Worm (Caenorhabditis elegans) whole organism, young adult: ENCODE data around the gene nspd-7.
A peak's percentile ranks its signal among the peaks of the same experiment; 100 is the strongest.

Experiments used
- B0035.1 ChIP-seq: sonication (generic microtip); optimal IDR thresholded peaks from 2 replicates; lab custom pipeline; 2016; ENCODE audit warnings: missing genetic modification characterization, mild to moderate bottlenecking, missing compliant biosample characterization, missing genotype, missing genetic modification reagents
- F10E7.11 ChIP-seq: sonication (generic microtip); optimal IDR thresholded peaks from 2 replicates; lab custom pipeline; 2017; ENCODE audit warnings: mild to moderate bottlenecking, missing genetic modification characterization, moderate library complexity, missing compliant biosample characterization
- F22D6.2 ChIP-seq: sonication (generic microtip); optimal IDR thresholded peaks from 2 replicates; lab custom pipeline; 2016; ENCODE audit warnings: mild to moderate bottlenecking, missing genetic modification characterization, missing compliant biosample characterization
- F33H1.4 ChIP-seq: fragments of 200-800 bp; sonication (Bioruptor generic); IDR thresholded peaks from 2 replicates; pipeline ENCODE4 v1.3.6; 2022; ENCODE audit warnings: missing genetic modification reagents, missing genetic modification characterization, missing compliant biosample characterization
- K12H6.12 ChIP-seq: fragments of 200-800 bp; sonication (Bioruptor generic); optimal IDR thresholded peaks from 2 replicates; lab custom pipeline; 2018; ENCODE audit warnings: mild to moderate bottlenecking, missing genetic modification characterization, missing compliant biosample characterization
- T07F8.4 ChIP-seq: sonication (generic microtip); optimal IDR thresholded peaks from 2 replicates; lab custom pipeline; 2016; ENCODE audit warnings: mild to moderate bottlenecking, missing genetic modification characterization, moderate library complexity, missing compliant biosample characterization
- T26A5.8 ChIP-seq: sonication (generic microtip); optimal IDR thresholded peaks from 2 replicates; lab custom pipeline; 2016; ENCODE audit warnings: missing genetic modification characterization, missing compliant biosample characterization
- Y56A3A.18 ChIP-seq: fragments of 200-800 bp; sonication (Bioruptor generic); IDR thresholded peaks from 2 replicates; pipeline ENCODE4 v1.3.6; 2022; ENCODE audit warnings: missing genetic modification reagents, missing genetic modification characterization, missing compliant biosample characterization
- Y67H2A.10 ChIP-seq: fragments of 200-800 bp; sonication (Bioruptor generic); conservative IDR thresholded peaks from 2 replicates; pipeline ENCODE4 v1.3.6; 2022; ENCODE audit warnings: missing genetic modification reagents, missing genetic modification characterization, missing compliant biosample characterization
- Y95B8A.8 ChIP-seq: fragments of 200-800 bp; sonication (Bioruptor generic); IDR thresholded peaks from 2 replicates; pipeline ENCODE4 v1.3.6; 2022; ENCODE audit warnings: missing genetic modification reagents, missing genetic modification characterization, missing compliant biosample characterization
- ZK185.1 ChIP-seq: sonication (generic microtip); optimal IDR thresholded peaks from 2 replicates; lab custom pipeline; 2016; ENCODE audit warnings: mild to moderate bottlenecking, missing genetic modification characterization, missing compliant biosample characterization; ENCODE audit not compliant: poor library complexity, severe bottlenecking
- akir-1 ChIP-seq: fragments of 200-800 bp; sonication (Bioruptor generic); optimal IDR thresholded peaks from 2 replicates; lab custom pipeline; 2018; ENCODE audit warnings: mild to moderate bottlenecking, missing genetic modification characterization, moderate library complexity, missing compliant biosample characterization
- ama-1 ChIP-seq, 3 experiments: fragments of 150-350 bp in 1 of 3; sonication (generic microtip) in 2 of 3; optimal IDR thresholded peaks; 2 replicates each; lab custom pipeline; 2014 to 2018; ENCODE audit warnings: missing biosample characterization in 2 of 3, missing genetic modification characterization in 2 of 3, missing genetic modification reagents in 2 of 3
- bed-2 ChIP-seq: fragments of 200-800 bp; sonication (Bioruptor generic); IDR thresholded peaks from 2 replicates; pipeline ENCODE4 v1.3.6; 2022; ENCODE audit warnings: missing genetic modification reagents, missing genetic modification characterization, missing compliant biosample characterization
- ceh-40 ChIP-seq: fragments of 200-800 bp; sonication (Bioruptor generic); IDR thresholded peaks from 2 replicates; pipeline ENCODE4 v1.3.6; 2022; ENCODE audit warnings: missing genetic modification characterization, missing compliant biosample characterization
- die-1 ChIP-seq: sonication (generic microtip); optimal IDR thresholded peaks from 2 replicates; lab custom pipeline; 2016; ENCODE audit warnings: missing genotype, mild to moderate bottlenecking, missing genetic modification characterization, missing compliant biosample characterization
- ets-4 ChIP-seq: fragments of 200-800 bp; sonication (Bioruptor generic); optimal IDR thresholded peaks from 2 replicates; lab custom pipeline; 2018; ENCODE audit warnings: mild to moderate bottlenecking, missing genetic modification characterization, missing compliant biosample characterization
- lag-1 ChIP-seq: fragments of 200-800 bp; sonication (Bioruptor generic); IDR thresholded peaks from 2 replicates; pipeline ENCODE4 v1.3.6; 2022; ENCODE audit warnings: missing genetic modification reagents, missing genetic modification characterization, missing compliant biosample characterization
- let-607 ChIP-seq, 2 experiments: fragments of 200-800 bp in 1 of 2; sonication (Bioruptor generic) in 1 of 2; sonication (generic microtip) in 1 of 2; optimal IDR thresholded peaks; 2 replicates each; lab custom pipeline; 2016 to 2018; ENCODE audit warnings: mild to moderate bottlenecking in 2 of 2, missing compliant biosample characterization in 2 of 2, missing genetic modification characterization in 2 of 2, moderate library complexity in 2 of 2, missing genotype in 1 of 2
- lsy-27 ChIP-seq: sonication (generic microtip); optimal IDR thresholded peaks from 2 replicates; lab custom pipeline; 2017; ENCODE audit warnings: missing genetic modification characterization, mild to moderate bottlenecking, missing compliant biosample characterization, antibody characterized with exemption, missing genotype, borderline replicate concordance; ENCODE audit not compliant: insufficient read depth
- madf-10 ChIP-seq: sonication (generic microtip); optimal IDR thresholded peaks from 2 replicates; lab custom pipeline; 2016; ENCODE audit warnings: mild to moderate bottlenecking, missing genetic modification characterization, missing compliant biosample characterization
- madf-3 ChIP-seq: fragments of 200-800 bp; sonication (Bioruptor generic); IDR thresholded peaks from 2 replicates; pipeline ENCODE4 v1.3.6; 2022; ENCODE audit warnings: missing genetic modification reagents, missing genetic modification characterization, missing compliant biosample characterization
- madf-8 ChIP-seq: fragments of 200-800 bp; sonication (Bioruptor generic); conservative IDR thresholded peaks from 2 replicates; pipeline ENCODE4 v1.3.6; 2022; ENCODE audit warnings: missing genetic modification reagents, missing genetic modification characterization, missing compliant biosample characterization
- mel-28 ChIP-seq: sonication (generic microtip); optimal IDR thresholded peaks from 2 replicates; lab custom pipeline; 2016; ENCODE audit warnings: borderline replicate concordance, mild to moderate bottlenecking, missing genetic modification characterization, missing compliant biosample characterization
- mes-4 ChIP-seq: sonication (generic microtip); optimal IDR thresholded peaks from 2 replicates; lab custom pipeline; 2016; ENCODE audit warnings: missing genotype, missing genetic modification characterization, missing compliant biosample characterization
- nhr-120 ChIP-seq: fragments of 200-800 bp; sonication (Bioruptor generic); IDR thresholded peaks from 2 replicates; pipeline ENCODE4 v1.3.6; 2022; ENCODE audit warnings: missing genetic modification characterization, missing compliant biosample characterization
- nhr-80 ChIP-seq: sonication (generic microtip); optimal IDR thresholded peaks from 2 replicates; lab custom pipeline; 2016; ENCODE audit warnings: missing genetic modification characterization, missing compliant biosample characterization
- nhr-90 ChIP-seq: sonication (generic microtip); optimal IDR thresholded peaks from 2 replicates; lab custom pipeline; 2016; ENCODE audit warnings: missing genotype, mild to moderate bottlenecking, missing genetic modification characterization, missing compliant biosample characterization
- rec-8 ChIP-seq, 2 experiments: sonication (generic microtip); optimal IDR thresholded peaks; 2 replicates each; lab custom pipeline; 2016; ENCODE audit warnings: mild to moderate bottlenecking in 2 of 2, missing genetic modification characterization in 2 of 2, missing genetic modification reagents in 2 of 2, missing genotype in 2 of 2, missing biosample characterization in 1 of 2, missing compliant biosample characterization in 1 of 2, moderate library complexity in 1 of 2
- repo-1 ChIP-seq: sonication (generic microtip); optimal IDR thresholded peaks from 2 replicates; lab custom pipeline; 2017; ENCODE audit warnings: mild to moderate bottlenecking, missing genetic modification characterization, missing compliant biosample characterization
- snpc-1.1 ChIP-seq: sonication (generic microtip); optimal IDR thresholded peaks from 2 replicates; lab custom pipeline; 2017; ENCODE audit warnings: missing genetic modification characterization, mild to moderate bottlenecking, missing compliant biosample characterization, antibody characterized with exemption, moderate library complexity, missing genotype, missing genetic modification reagents; ENCODE audit not compliant: insufficient read depth
- snpc-4 ChIP-seq, 5 experiments: fragments of 150-350 bp in 1 of 5; sonication (generic microtip) in 4 of 5; optimal IDR thresholded peaks; 2 replicates each; lab custom pipeline; 2014 to 2018; ENCODE audit warnings: missing genetic modification characterization in 5 of 5, missing biosample characterization in 3 of 5, antibody characterized with exemption in 2 of 5, mild to moderate bottlenecking in 2 of 5, missing compliant biosample characterization in 2 of 5, missing genotype in 2 of 5, moderate library complexity in 2 of 5, missing genetic modification reagents in 1 of 5
- somi-1 ChIP-seq: fragments of 200-800 bp; sonication (Bioruptor generic); optimal IDR thresholded peaks from 2 replicates; lab custom pipeline; 2018; ENCODE audit warnings: mild to moderate bottlenecking, missing genetic modification characterization, missing compliant biosample characterization
- unc-130 ChIP-seq: sonication (generic microtip); optimal IDR thresholded peaks from 2 replicates; lab custom pipeline; 2016; ENCODE audit warnings: missing genetic modification reagents, missing genetic modification characterization, missing compliant biosample characterization
- ztf-25 ChIP-seq: fragments of 200-800 bp; sonication (Bioruptor generic); IDR thresholded peaks from 2 replicates; pipeline ENCODE4 v1.3.6; 2022; ENCODE audit warnings: missing genetic modification reagents, missing genetic modification characterization, missing compliant biosample characterization
- ztf-6 ChIP-seq: fragments of 200-800 bp; sonication (Bioruptor generic); IDR thresholded peaks from 2 replicates; pipeline ENCODE4 v1.3.6; 2022; ENCODE audit warnings: missing genetic modification reagents, missing genetic modification characterization, missing compliant biosample characterization

The nspd-7 gene

ce11 chrIV:10236106-10236505 lies 32.9 kb downstream of the nspd-7 start:
- TF ChIP-seq F33H1.4 (GFP tag; lab: Robert Waterston, UW) (no peak), ets-4 (peak; percentile 52), K12H6.12 (tag; lab: Kevin White, UChicago) (no peak), ceh-40 (GFP tag; lab: Robert Waterston, UW) (no peak), repo-1 (tag; lab: Kevin White, UChicago) (no peak), B0035.1 (tag; lab: Kevin White, UChicago) (no peak), let-607 (tag; optimal IDR thresholded peaks at IDR 0.05; lab: Kevin White, UChicago) (peak in 1 of 2 experiments; percentile 12), Y67H2A.10 (GFP tag; lab: Robert Waterston, UW) (no peak), nhr-120 (no peak), akir-1 (GFP tag; lab: Kevin White, UChicago) (no peak), Y56A3A.18 (no peak), F10E7.11 (tag; lab: Kevin White, UChicago) (no peak), rec-8 (tag; optimal IDR thresholded peaks at IDR 0.05; lab: Kevin White, UChicago) (no peak), ztf-25 (no peak), snpc-1.1 (tag; lab: Kevin White, UChicago) (no peak), somi-1 (GFP tag; lab: Kevin White, UChicago) (no peak), madf-8 (GFP tag; lab: Robert Waterston, UW) (no peak), madf-3 (no peak), T26A5.8 (tag; lab: Kevin White, UChicago) (no peak), nhr-80 (peak; percentile 68), Y95B8A.8 (no peak), T07F8.4 (tag; lab: Kevin White, UChicago) (no peak), lsy-27 (no peak), ama-1 (optimal IDR thresholded peaks at IDR 0.05; lab: Kevin White, UChicago) (no peak), ama-1 (GFP tag; optimal IDR thresholded peaks at IDR 0.05; lab: Kevin White, UChicago) (no peak), die-1 (tag; lab: Kevin White, UChicago) (no peak)

DNA sequence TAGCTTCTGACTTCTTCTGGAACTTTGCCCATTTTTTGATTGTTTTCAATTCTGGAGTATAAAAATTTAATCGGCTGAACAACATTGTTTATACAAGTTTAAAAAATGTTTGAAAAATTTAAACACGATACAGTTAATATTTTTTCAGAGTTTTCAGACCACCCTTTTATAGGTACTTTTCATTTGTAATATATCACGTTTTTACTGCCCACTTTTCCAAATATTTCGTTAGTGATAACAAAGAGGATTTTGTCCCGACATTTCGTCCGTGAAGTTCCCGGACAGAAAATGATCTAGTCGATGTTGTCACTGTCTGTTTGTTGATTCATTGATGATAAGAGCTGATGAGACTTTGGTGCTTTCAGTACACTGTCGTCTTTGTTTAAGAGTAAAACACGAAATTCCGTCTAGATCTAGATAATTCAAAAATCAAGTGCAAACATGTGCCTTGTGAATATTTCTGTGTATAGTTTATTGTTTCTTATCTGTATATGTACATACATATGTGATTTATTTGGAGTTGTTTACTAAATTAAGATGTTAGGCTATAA lies 33.6 kb downstream of the nspd-7 start, which contains the start of gene ech-9:
Gene ech-9, minus strand, starts transcription at position 51 of the 551 bp plus-strand sequence.
- TF ChIP-seq mel-28 (tag; lab: Kevin White, UChicago): no peak
- TF ChIP-seq somi-1 (GFP tag; lab: Kevin White, UChicago): no peak
- no peak for TF ChIP-seq mes-4
- no peak for TF ChIP-seq F22D6.2
- TF ChIP-seq T07F8.4 (tag; lab: Kevin White, UChicago): no peak
- no peak for TF ChIP-seq madf-10 (tag; lab: Kevin White, UChicago)
- no peak for TF ChIP-seq rec-8 (tag; optimal IDR thresholded peaks at IDR 0.05; lab: Kevin White, UChicago)
- no peak for TF ChIP-seq ZK185.1 (tag; lab: Kevin White, UChicago)
- no peak for TF ChIP-seq nhr-120
- no peak for TF ChIP-seq lag-1 (GFP tag; lab: Robert Waterston, UW)
- TF ChIP-seq nhr-90 (tag; lab: Kevin White, UChicago): no peak
- no peak for TF ChIP-seq bed-2 (GFP tag; lab: Robert Waterston, UW)
- TF ChIP-seq snpc-4 (GFP tag; optimal IDR thresholded peaks at IDR 0.05; lab: Kevin White, UChicago): no peak
- TF ChIP-seq snpc-4 (tag; optimal IDR thresholded peaks at IDR 0.05; lab: Kevin White, UChicago): no peak
- no peak for TF ChIP-seq ztf-6 (GFP tag; lab: Robert Waterston, UW)
- TF ChIP-seq unc-130 (GFP tag; lab: Kevin White, UChicago): no peak
